Fruit fly (Drosophila melanogaster) whole organism, embryonic: ENCODE data around the gene G6P.

Source experiments
- Atf-2 ChIP-seq: fragments of 200-800 bp; sonication (Bioruptor generic); optimal IDR thresholded peaks from 2 replicates; lab custom pipeline; 2016; ENCODE audit warnings: missing biosample characterization, missing genetic modification characterization
- Awh ChIP-seq: fragments of 200-800 bp; sonication (Bioruptor generic); IDR thresholded peaks from 2 replicates; pipeline ENCODE4, ENCODE4 v1.3.6; 2022; ENCODE audit warnings: missing biosample characterization, missing genetic modification characterization
- Bteb2 ChIP-seq: fragments of 200-800 bp; sonication (Bioruptor generic); optimal IDR thresholded peaks from 2 replicates; lab custom pipeline; 2016; ENCODE audit warnings: missing biosample characterization, missing genetic modification characterization
- CG10543 ChIP-seq: fragments of 200-800 bp; sonication (Bioruptor generic); optimal IDR thresholded peaks from 3 replicates; lab custom pipeline; 2017; ENCODE audit warnings: missing biosample characterization, mild to moderate bottlenecking, missing genetic modification characterization, moderate library complexity
- CG10979 ChIP-seq: fragments of 200-800 bp; sonication (Bioruptor generic); optimal IDR thresholded peaks from 2 replicates; lab custom pipeline; 2018; ENCODE audit warnings: missing biosample characterization, mild to moderate bottlenecking, missing genetic modification characterization, moderate library complexity
- CG11247 ChIP-seq: fragments of 200-800 bp; sonication (Bioruptor generic); IDR thresholded peaks from 2 replicates; pipeline ENCODE4 v1.3.6; 2022; ENCODE audit warnings: missing biosample characterization, missing genetic modification characterization
- CG12942 ChIP-seq: fragments of 200-800 bp; sonication (Bioruptor generic); optimal IDR thresholded peaks from 3 replicates; lab custom pipeline; 2016; ENCODE audit warnings: missing biosample characterization, missing genetic modification characterization
- CG13287 ChIP-seq: fragments of 200-800 bp; sonication (Bioruptor generic); IDR thresholded peaks from 2 replicates; pipeline ENCODE4 v1.3.6; 2022; ENCODE audit warnings: missing biosample characterization, missing genetic modification characterization; ENCODE audit not compliant: partially characterized antibody
- CG13424 ChIP-seq: fragments of 200-800 bp; sonication (Bioruptor generic); optimal IDR thresholded peaks from 2 replicates; lab custom pipeline; 2019; ENCODE audit warnings: missing biosample characterization, mild to moderate bottlenecking, missing genetic modification characterization, moderate library complexity
- CG1603 ChIP-seq: fragments of 200-800 bp; sonication (Bioruptor generic); optimal IDR thresholded peaks from 2 replicates; lab custom pipeline; 2019; ENCODE audit warnings: missing biosample characterization, mild to moderate bottlenecking, missing genetic modification characterization, moderate library complexity
- CG1832 ChIP-seq: fragments of 200-800 bp; sonication (Bioruptor generic); optimal IDR thresholded peaks from 2 replicates; lab custom pipeline; 2017; ENCODE audit warnings: missing biosample characterization, mild to moderate bottlenecking, missing genetic modification characterization, inconsistent platforms
- CG2712 ChIP-seq: fragments of 200-800 bp; optimal IDR thresholded peaks from 3 replicates; lab custom pipeline; 2019; ENCODE audit warnings: missing biosample characterization, mild to moderate bottlenecking, missing genetic modification characterization, moderate library complexity
- CG2889 ChIP-seq: fragments of 200-800 bp; sonication (Bioruptor generic); IDR thresholded peaks from 3 replicates; pipeline ENCODE4 v1.3.6; 2022; ENCODE audit warnings: missing biosample characterization, missing genetic modification characterization
- CG3407 ChIP-seq: fragments of 200-800 bp; sonication (Bioruptor generic); optimal IDR thresholded peaks from 2 replicates; lab custom pipeline; 2018; ENCODE audit warnings: missing biosample characterization, mild to moderate bottlenecking, missing genetic modification characterization
- CG43689 ChIP-seq: fragments of 200-800 bp; sonication (Bioruptor generic); IDR thresholded peaks from 2 replicates; pipeline ENCODE4 v1.3.6; 2022; ENCODE audit warnings: missing biosample characterization, missing genetic modification characterization
- CG4854 ChIP-seq: fragments of 200-800 bp; sonication (Bioruptor generic); optimal IDR thresholded peaks from 2 replicates; lab custom pipeline; 2016; ENCODE audit warnings: missing biosample characterization, missing genetic modification characterization, inconsistent platforms
- CG5180 ChIP-seq: fragments of 200-800 bp; sonication (Bioruptor generic); optimal IDR thresholded peaks from 3 replicates; lab custom pipeline; 2017; ENCODE audit warnings: missing biosample characterization, missing genetic modification characterization, mild to moderate bottlenecking, moderate library complexity, missing genetic modification reagents
- CG6654 ChIP-seq: fragments of 200-800 bp; sonication (Bioruptor generic); optimal IDR thresholded peaks from 2 replicates; lab custom pipeline; 2017; ENCODE audit warnings: missing biosample characterization, mild to moderate bottlenecking, missing genetic modification characterization
- CG6683 ChIP-seq: fragments of 200-800 bp; sonication (Bioruptor generic); optimal IDR thresholded peaks from 2 replicates; lab custom pipeline; 2017; ENCODE audit warnings: missing biosample characterization, mild to moderate bottlenecking, missing genetic modification characterization, missing genetic modification reagents
- CG6689 ChIP-seq: fragments of 200-800 bp; sonication (Bioruptor generic); IDR thresholded peaks from 2 replicates; pipeline ENCODE4 v1.3.6; 2022; ENCODE audit warnings: missing biosample characterization, missing genetic modification characterization
- CG6791 ChIP-seq: fragments of 200-800 bp; sonication (Bioruptor generic); IDR thresholded peaks from 3 replicates; pipeline ENCODE4 v1.3.6; 2022; ENCODE audit warnings: missing biosample characterization, missing genetic modification characterization; ENCODE audit not compliant: partially characterized antibody
- CG7745 ChIP-seq: fragments of 200-800 bp; sonication (Bioruptor generic); optimal IDR thresholded peaks from 2 replicates; lab custom pipeline; 2018; ENCODE audit warnings: missing biosample characterization, mild to moderate bottlenecking, missing genetic modification characterization, moderate library complexity
- CHES-1-like ChIP-seq: fragments of 200-800 bp; sonication (Bioruptor generic); optimal IDR thresholded peaks from 2 replicates; lab custom pipeline; 2016; ENCODE audit warnings: missing biosample characterization, missing genetic modification characterization
- Chrac-16 ChIP-seq: fragments of 200-800 bp; sonication (Bioruptor generic); optimal IDR thresholded peaks from 3 replicates; lab custom pipeline; 2016; ENCODE audit warnings: missing biosample characterization, missing genetic modification characterization
- CrebB ChIP-seq: fragments of 200-800 bp; sonication (Bioruptor generic); optimal IDR thresholded peaks from 3 replicates; lab custom pipeline; 2018; ENCODE audit warnings: missing biosample characterization, mild to moderate bottlenecking, missing genetic modification characterization
- D19B ChIP-seq: fragments of 200-800 bp; sonication (Bioruptor generic); optimal IDR thresholded peaks from 2 replicates; lab custom pipeline; 2017; ENCODE audit warnings: missing biosample characterization, mild to moderate bottlenecking, missing genetic modification characterization
- Drgx ChIP-seq: fragments of 200-800 bp; sonication (Bioruptor generic); IDR thresholded peaks from 2 replicates; pipeline ENCODE4 v1.3.6; 2022; ENCODE audit warnings: missing biosample characterization, missing genetic modification characterization
- Jarid2 ChIP-seq: fragments of 200-800 bp; sonication (Bioruptor generic); optimal IDR thresholded peaks from 3 replicates; lab custom pipeline; 2017; ENCODE audit warnings: mild to moderate bottlenecking, missing biosample characterization, missing genetic modification reagents, missing genetic modification characterization
- Oli ChIP-seq: fragments of 200-800 bp; sonication (Bioruptor generic); optimal IDR thresholded peaks from 2 replicates; lab custom pipeline; 2018; ENCODE audit warnings: missing biosample characterization, mild to moderate bottlenecking, missing genetic modification characterization, moderate library complexity
- croc ChIP-seq: fragments of 200-800 bp; sonication (Bioruptor generic); conservative IDR thresholded peaks from 3 replicates; pipeline ENCODE4 v1.3.6; 2022; ENCODE audit warnings: missing biosample characterization, missing genetic modification characterization
- crol ChIP-seq: fragments of 200-800 bp; sonication (Bioruptor generic); IDR thresholded peaks from 2 replicates; pipeline ENCODE4 v1.3.6; 2022; ENCODE audit warnings: missing biosample characterization, missing genetic modification characterization
- dati ChIP-seq: fragments of 200-800 bp; sonication (Bioruptor generic); IDR thresholded peaks from 2 replicates; pipeline ENCODE4 v1.3.6; 2022; ENCODE audit warnings: missing biosample characterization, missing genetic modification characterization
- dysf ChIP-seq: fragments of 200-800 bp; sonication (Bioruptor generic); IDR thresholded peaks from 3 replicates; pipeline ENCODE4 v1.3.6; 2022; ENCODE audit warnings: missing biosample characterization, missing genetic modification characterization
- hkb ChIP-seq, 2 experiments: fragments of 200-800 bp in 1 of 2; fragments of >200 bp in 1 of 2; sonication (Bioruptor generic) in 1 of 2; IDR thresholded peaks in 1 of 2; optimal IDR thresholded peaks in 1 of 2; 2 replicates each; pipeline versions ENCODE4 v1.3.6 to Lab custom; 2017 to 2022; ENCODE audit warnings: missing biosample characterization in 1 of 2, missing genetic modification characterization in 1 of 2
- knrl ChIP-seq: fragments of 200-800 bp; sonication (Bioruptor generic); IDR thresholded peaks from 3 replicates; pipeline ENCODE4 v1.3.6; 2022; ENCODE audit warnings: missing biosample characterization, missing genetic modification characterization; ENCODE audit not compliant: partially characterized antibody
- lab ChIP-seq: fragments of 200-800 bp; sonication (Bioruptor generic); optimal IDR thresholded peaks from 3 replicates; lab custom pipeline; 2017; ENCODE audit warnings: missing biosample characterization, missing genetic modification characterization, mild to moderate bottlenecking, moderate library complexity, missing genetic modification reagents
- lbe ChIP-seq: fragments of 200-800 bp; sonication (Bioruptor generic); optimal IDR thresholded peaks from 2 replicates; lab custom pipeline; 2016; ENCODE audit warnings: missing biosample characterization, mild to moderate bottlenecking, missing genetic modification characterization
- nau ChIP-seq: fragments of 200-800 bp; sonication (Bioruptor generic); optimal IDR thresholded peaks from 3 replicates; lab custom pipeline; 2017; ENCODE audit warnings: missing biosample characterization, mild to moderate bottlenecking, missing genetic modification characterization, missing genetic modification reagents
- nerfin-1 ChIP-seq: fragments of 200-800 bp; sonication (Bioruptor generic); optimal IDR thresholded peaks from 3 replicates; lab custom pipeline; 2019; ENCODE audit warnings: missing biosample characterization, mild to moderate bottlenecking, missing genetic modification characterization, moderate library complexity
- org-1 ChIP-seq: fragments of 200-800 bp; sonication (Bioruptor generic); optimal IDR thresholded peaks from 2 replicates; lab custom pipeline; 2017; ENCODE audit warnings: missing biosample characterization, missing genetic modification characterization
- pfk ChIP-seq: fragments of 200-800 bp; sonication (Bioruptor generic); optimal IDR thresholded peaks from 2 replicates; lab custom pipeline; 2018; ENCODE audit warnings: missing biosample characterization, mild to moderate bottlenecking, missing genetic modification characterization, moderate library complexity
- pho ChIP-seq: fragments of 200-800 bp; sonication (Bioruptor generic); optimal IDR thresholded peaks from 2 replicates; lab custom pipeline; 2016; ENCODE audit warnings: missing biosample characterization, missing genetic modification characterization
- tap ChIP-seq: fragments of 200-800 bp; optimal IDR thresholded peaks from 3 replicates; lab custom pipeline; 2019; ENCODE audit warnings: missing biosample characterization, mild to moderate bottlenecking, missing genetic modification characterization, moderate library complexity
- tup ChIP-seq: fragments of 200-800 bp; sonication (Bioruptor generic); optimal IDR thresholded peaks from 2 replicates; lab custom pipeline; 2016; ENCODE audit warnings: missing biosample characterization, mild to moderate bottlenecking, missing genetic modification characterization, moderate library complexity
- usp ChIP-seq: fragments of >200 bp; optimal IDR thresholded peaks from 2 replicates; lab custom pipeline; 2017; ENCODE audit warnings: missing biosample characterization, missing genetic modification characterization
- vnd ChIP-seq: fragments of 200-800 bp; sonication (Bioruptor generic); IDR thresholded peaks from 3 replicates; pipeline ENCODE4 v1.3.6; 2022; ENCODE audit warnings: missing biosample characterization, missing genetic modification characterization; ENCODE audit not compliant: partially characterized antibody
- zfh1 ChIP-seq: fragments of 200-800 bp; sonication (Bioruptor generic); IDR thresholded peaks from 3 replicates; pipeline ENCODE4 v1.3.6; 2022; ENCODE audit warnings: missing biosample characterization, missing genetic modification characterization
- zfh2 ChIP-seq: fragments of 200-800 bp; sonication (Bioruptor generic); optimal IDR thresholded peaks from 2 replicates; lab custom pipeline; 2016; ENCODE audit warnings: missing biosample characterization, missing genetic modification characterization

Gene G6P

DNA sequence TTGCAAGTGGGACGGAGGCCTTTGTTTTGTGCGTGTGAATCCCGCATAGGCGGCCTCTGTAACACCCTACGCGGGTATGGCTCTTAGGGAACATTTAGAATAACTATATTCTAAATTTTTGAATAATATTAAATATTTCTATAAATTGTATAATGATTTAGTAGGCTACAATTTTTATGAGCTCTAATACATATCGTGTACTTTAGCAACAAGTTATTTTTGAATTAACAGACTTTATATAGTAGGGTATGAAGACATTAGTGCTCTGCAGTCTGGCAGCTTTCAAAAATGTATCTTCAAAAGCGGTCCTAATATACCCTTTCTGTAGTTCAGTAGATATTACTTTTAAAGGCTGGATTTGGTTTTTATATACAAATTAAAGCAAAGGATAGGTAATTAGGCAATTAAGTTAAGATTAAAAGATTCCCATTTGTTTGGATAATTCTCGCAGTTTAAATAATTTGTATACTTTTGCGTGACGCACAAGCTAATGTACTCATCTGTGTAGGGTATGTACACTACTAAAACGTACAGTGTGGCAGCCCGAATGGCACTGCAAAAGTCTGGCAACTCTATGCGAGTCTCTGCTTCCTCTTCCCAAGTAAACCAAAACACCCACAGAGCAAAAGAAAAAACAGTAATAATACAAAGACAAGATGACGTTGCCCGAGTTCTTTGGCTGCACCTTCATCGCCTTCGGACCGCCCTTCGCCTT, 49.7 kb downstream of the G6P start, which contains the start of the genes Snx21 and aph-1 (continued):
- TF ChIP-seq CG6791 (GFP tag; lab: Robert Waterston, UW) (no peak), dati (GFP tag; lab: Robert Waterston, UW) (no peak; the same call in 1 of the 2 replicates), Drgx (GFP tag; lab: Robert Waterston, UW) (peak; percentile 79), CG2712 (tag; lab: Kevin White, UChicago) (peak; percentile 94), CrebB (tag; lab: Kevin White, UChicago) (peak; percentile 80), dysf (GFP tag; lab: Robert Waterston, UW) (peak; percentile 94), zfh1 (GFP tag; lab: Robert Waterston, UW) (peak; percentile 86), hkb (optimal IDR thresholded peaks at IDR 0.05; lab: Kevin White, UChicago) (peak; percentile 40), hkb (GFP tag; IDR thresholded peaks at IDR 0.05; lab: Robert Waterston, UW) (peak; percentile 91), D19B (GFP tag; lab: Kevin White, UChicago) (peak; percentile 83), lbe (peak; percentile 88), Awh (GFP tag; lab: Robert Waterston, UW) (peak; percentile 75), nau (GFP tag; lab: Kevin White, UChicago) (peak; percentile 82), CG1832 (GFP tag; lab: Kevin White, UChicago) (no peak), Jarid2 (peak; percentile 63), CG10543 (GFP tag; lab: Kevin White, UChicago) (peak; percentile 95), Chrac-16 (GFP tag; lab: Kevin White, UChicago) (peak; percentile 93), CG10979 (peak; percentile 91), Bteb2 (peak; percentile 79), knrl (GFP tag; lab: Robert Waterston, UW) (no peak), usp (GFP tag; lab: Kevin White, UChicago) (no peak), pfk (GFP tag; lab: Kevin White, UChicago) (peak; percentile 12), CG12942 (GFP tag; lab: Kevin White, UChicago) (peak; percentile 89), croc (GFP tag; lab: Robert Waterston, UW) (peak; percentile 83), CG11247 (GFP tag; lab: Robert Waterston, UW) (peak; percentile 77), org-1 (GFP tag; lab: Kevin White, UChicago) (peak; percentile 86), lab (peak; percentile 95), vnd (GFP tag; lab: Robert Waterston, UW) (no peak), CG6689 (GFP tag; lab: Robert Waterston, UW) (peak; percentile 91), CG2889 (GFP tag; lab: Robert Waterston, UW) (peak; percentile 76), CG7745 (tag; lab: Kevin White, UChicago) (no peak), CG6654 (GFP tag; lab: Kevin White, UChicago) (peak; percentile 69), CG3407 (GFP tag; lab: Kevin White, UChicago) (peak; percentile 83), CG4854 (peak; percentile 72), tap (tag; lab: Kevin White, UChicago) (peak; percentile 85), pho (GFP tag; lab: Kevin White, UChicago) (peak; percentile 81), tup (peak; percentile 76), Atf-2 (GFP tag; lab: Kevin White, UChicago) (peak; percentile 85), zfh2 (GFP tag; lab: Kevin White, UChicago) (peak; percentile 90), CHES-1-like (GFP tag; lab: Kevin White, UChicago) (peak; percentile 88), CG1603 (peak; percentile 73), Oli (tag; lab: Kevin White, UChicago) (peak; percentile 94), crol (GFP tag; lab: Robert Waterston, UW) (peak; percentile 32; the same call in 1 of the 2 replicates), CG43689 (GFP tag; lab: Robert Waterston, UW) (peak; percentile 52), CG6683 (GFP tag; lab: Kevin White, UChicago) (peak; percentile 84), CG13424 (tag; lab: Kevin White, UChicago) (peak; percentile 94), CG13287 (GFP tag; lab: Robert Waterston, UW) (peak; percentile 28; the same call in 1 of the 2 replicates), nerfin-1 (peak; percentile 89), CG5180 (GFP tag; lab: Kevin White, UChicago) (peak; percentile 74)
